Fruit fly (Drosophila melanogaster) whole organism, embryonic: ENCODE results near the gene ENGase.

Source experiments
- ATbp ChIP-seq: fragments of 200-800 bp; sonication (Bioruptor generic); optimal IDR thresholded peaks from 2 replicates; lab custom pipeline; 2017; ENCODE audit warnings: missing biosample characterization, mild to moderate bottlenecking, missing genetic modification characterization, missing genetic modification reagents
- Asciz ChIP-seq: fragments of 200-800 bp; sonication (Bioruptor generic); optimal IDR thresholded peaks from 2 replicates; lab custom pipeline; 2017; ENCODE audit warnings: missing biosample characterization, mild to moderate bottlenecking, missing genetic modification characterization, missing genetic modification reagents
- CG10267 ChIP-seq: fragments of 200-800 bp; sonication (Bioruptor generic); optimal IDR thresholded peaks from 2 replicates; lab custom pipeline; 2018; ENCODE audit warnings: missing biosample characterization, mild to moderate bottlenecking, missing genetic modification characterization, moderate library complexity
- CG11093 ChIP-seq: fragments of 200-800 bp; sonication (Bioruptor generic); IDR thresholded peaks from 3 replicates; pipeline ENCODE4 v1.3.6; 2022; ENCODE audit warnings: missing biosample characterization, missing genetic modification characterization
- CG12744 ChIP-seq: fragments of 200-800 bp; sonication (Bioruptor generic); optimal IDR thresholded peaks from 2 replicates; lab custom pipeline; 2016; ENCODE audit warnings: missing biosample characterization, missing genetic modification characterization
- CG13123 ChIP-seq: fragments of 200-800 bp; sonication (Bioruptor generic); optimal IDR thresholded peaks from 2 replicates; lab custom pipeline; 2016; ENCODE audit warnings: missing biosample characterization, missing genetic modification characterization
- CG14441 ChIP-seq: fragments of 200-800 bp; sonication (Bioruptor generic); IDR thresholded peaks from 2 replicates; pipeline ENCODE4 v1.3.6; 2022; ENCODE audit warnings: missing biosample characterization, missing genetic modification characterization
- CG14667 ChIP-seq: fragments of 200-800 bp; sonication (Bioruptor generic); IDR thresholded peaks from 2 replicates; pipeline ENCODE4 v1.3.6; 2022; ENCODE audit warnings: missing biosample characterization, missing genetic modification characterization
- CG16813 ChIP-seq: fragments of 200-800 bp; sonication (Bioruptor generic); IDR thresholded peaks from 3 replicates; pipeline ENCODE4 v1.3.6; 2022; ENCODE audit warnings: missing biosample characterization, missing genetic modification characterization; ENCODE audit not compliant: partially characterized antibody
- CG17361 ChIP-seq: fragments of 200-800 bp; sonication (Bioruptor generic); IDR thresholded peaks from 3 replicates; pipeline ENCODE4 v1.3.6; 2022; ENCODE audit warnings: missing biosample characterization, missing genetic modification characterization
- CG17568 ChIP-seq: fragments of 200-800 bp; sonication (Bioruptor generic); optimal IDR thresholded peaks from 2 replicates; lab custom pipeline; 2018; ENCODE audit warnings: missing biosample characterization, mild to moderate bottlenecking, missing genetic modification characterization, moderate library complexity
- CG2199 ChIP-seq: fragments of 200-800 bp; sonication (Bioruptor generic); IDR thresholded peaks from 3 replicates; pipeline ENCODE4 v1.3.6; 2022; ENCODE audit warnings: missing biosample characterization, missing genetic modification characterization
- CG2889 ChIP-seq: fragments of 200-800 bp; sonication (Bioruptor generic); IDR thresholded peaks from 3 replicates; pipeline ENCODE4 v1.3.6; 2022; ENCODE audit warnings: missing biosample characterization, missing genetic modification characterization
- CG3838 ChIP-seq: fragments of 200-800 bp; sonication (Bioruptor generic); optimal IDR thresholded peaks from 3 replicates; lab custom pipeline; 2016; ENCODE audit warnings: missing biosample characterization, missing genetic modification characterization
- CG4617 ChIP-seq: fragments of 200-800 bp; sonication (Bioruptor generic); optimal IDR thresholded peaks from 3 replicates; lab custom pipeline; 2016; ENCODE audit warnings: missing biosample characterization, missing genetic modification characterization, borderline replicate concordance
- CG4820 ChIP-seq: fragments of 200-800 bp; sonication (Bioruptor generic); optimal IDR thresholded peaks from 3 replicates; lab custom pipeline; 2016; ENCODE audit warnings: missing biosample characterization, missing genetic modification characterization
- CG7372 ChIP-seq: fragments of 200-800 bp; sonication (Bioruptor generic); IDR thresholded peaks from 2 replicates; pipeline ENCODE4 v1.3.6; 2022; ENCODE audit warnings: missing biosample characterization, missing genetic modification characterization
- CG7963 ChIP-seq: fragments of 200-800 bp; sonication (Bioruptor generic); IDR thresholded peaks from 3 replicates; pipeline ENCODE4 v1.3.6; 2022; ENCODE audit warnings: missing biosample characterization, missing genetic modification characterization; ENCODE audit not compliant: partially characterized antibody
- CG9876 ChIP-seq: fragments of 200-800 bp; sonication (Bioruptor generic); optimal IDR thresholded peaks from 2 replicates; lab custom pipeline; 2016; ENCODE audit warnings: missing biosample characterization, missing genetic modification characterization
- CoRest ChIP-seq: fragments of 200-800 bp; sonication (Bioruptor generic); optimal IDR thresholded peaks from 3 replicates; lab custom pipeline; 2018; ENCODE audit warnings: missing biosample characterization, mild to moderate bottlenecking, missing genetic modification characterization, moderate library complexity
- Fer3 ChIP-seq: fragments of 200-800 bp; sonication (Bioruptor generic); optimal IDR thresholded peaks from 2 replicates; lab custom pipeline; 2018; ENCODE audit warnings: missing biosample characterization, mild to moderate bottlenecking, missing genetic modification characterization, moderate library complexity
- Hey ChIP-seq: fragments of 200-800 bp; sonication (Bioruptor generic); optimal IDR thresholded peaks from 3 replicates; lab custom pipeline; 2018; ENCODE audit warnings: missing biosample characterization, mild to moderate bottlenecking, missing genetic modification characterization
- HmgZ ChIP-seq: fragments of 200-800 bp; sonication (Bioruptor generic); optimal IDR thresholded peaks from 2 replicates; lab custom pipeline; 2018; ENCODE audit warnings: missing biosample characterization, mild to moderate bottlenecking, missing genetic modification characterization
- Hr39 ChIP-seq: fragments of >200 bp; optimal IDR thresholded peaks from 2 replicates; lab custom pipeline; 2017
- Lhr ChIP-seq: fragments of 200-800 bp; sonication (Bioruptor generic); optimal IDR thresholded peaks from 3 replicates; lab custom pipeline; 2017; ENCODE audit warnings: mild to moderate bottlenecking, missing biosample characterization, missing genetic modification reagents, missing genetic modification characterization
- MESR4 ChIP-seq: fragments of 200-800 bp; sonication (Bioruptor generic); optimal IDR thresholded peaks from 2 replicates; lab custom pipeline; 2018; ENCODE audit warnings: missing biosample characterization, mild to moderate bottlenecking, missing genetic modification characterization, moderate library complexity
- Med ChIP-seq: fragments of 200-800 bp; sonication (Bioruptor generic); peaks from one replicate; lab custom pipeline; 2016; ENCODE audit warnings: missing biosample characterization, missing genetic modification characterization, mild to moderate bottlenecking, inconsistent platforms, moderate library complexity
- Mrtf ChIP-seq: fragments of 200-800 bp; sonication (Bioruptor generic); IDR thresholded peaks from 3 replicates; pipeline ENCODE4 v1.3.6; 2022; ENCODE audit warnings: missing biosample characterization, missing genetic modification characterization
- NC2β ChIP-seq: fragments of 200-800 bp; sonication (Bioruptor generic); optimal IDR thresholded peaks from 2 replicates; lab custom pipeline; 2016; ENCODE audit warnings: missing biosample characterization, missing genetic modification characterization
- Nf-YB ChIP-seq: fragments of 200-800 bp; sonication (Bioruptor generic); optimal IDR thresholded peaks from 3 replicates; lab custom pipeline; 2019; ENCODE audit warnings: missing biosample characterization, mild to moderate bottlenecking, missing genetic modification characterization, moderate library complexity
- Nf-YC ChIP-seq: fragments of 200-800 bp; optimal IDR thresholded peaks from 3 replicates; lab custom pipeline; 2019; ENCODE audit warnings: missing biosample characterization, mild to moderate bottlenecking, missing genetic modification characterization, moderate library complexity
- Oaz ChIP-seq: fragments of 200-800 bp; sonication (Bioruptor generic); IDR thresholded peaks from 2 replicates; pipeline ENCODE4 v1.3.6; 2022; ENCODE audit warnings: missing biosample characterization, missing genetic modification characterization
- Opbp ChIP-seq: fragments of 200-800 bp; sonication (Bioruptor generic); IDR thresholded peaks from 3 replicates; pipeline ENCODE4 v1.3.6; 2022; ENCODE audit warnings: missing biosample characterization, missing genetic modification characterization; ENCODE audit not compliant: partially characterized antibody
- Poxn ChIP-seq: fragments of 200-800 bp; sonication (Bioruptor generic); IDR thresholded peaks from 2 replicates; pipeline ENCODE4 v1.3.6; 2022; ENCODE audit warnings: missing biosample characterization, missing genetic modification characterization
- YL-1 ChIP-seq: fragments of 200-800 bp; sonication (Bioruptor generic); optimal IDR thresholded peaks from 3 replicates; lab custom pipeline; 2017; ENCODE audit warnings: missing biosample characterization, mild to moderate bottlenecking, missing genetic modification characterization
- cad ChIP-seq: fragments of >200 bp; optimal IDR thresholded peaks from 2 replicates; lab custom pipeline; 2017; ENCODE audit warnings: missing biosample characterization, missing genetic modification characterization
- hb ChIP-seq: fragments of 200-800 bp; sonication (Bioruptor generic); IDR thresholded peaks from 3 replicates; pipeline ENCODE4 v1.3.6; 2022; ENCODE audit warnings: missing biosample characterization, missing genetic modification characterization; ENCODE audit not compliant: partially characterized antibody
- ind ChIP-seq: fragments of 200-800 bp; sonication (Bioruptor generic); optimal IDR thresholded peaks from 3 replicates; lab custom pipeline; 2016; ENCODE audit warnings: missing biosample characterization, missing genetic modification characterization
- jigr1 ChIP-seq: fragments of 200-800 bp; sonication (Bioruptor generic); IDR thresholded peaks from 3 replicates; pipeline ENCODE4 v1.3.6; 2022; ENCODE audit warnings: missing biosample characterization, missing genetic modification characterization
- jing ChIP-seq: fragments of 200-800 bp; sonication (Bioruptor generic); optimal IDR thresholded peaks from 2 replicates; lab custom pipeline; 2018; ENCODE audit warnings: missing biosample characterization, mild to moderate bottlenecking, missing genetic modification characterization
- nau ChIP-seq: fragments of 200-800 bp; sonication (Bioruptor generic); optimal IDR thresholded peaks from 3 replicates; lab custom pipeline; 2017; ENCODE audit warnings: missing biosample characterization, mild to moderate bottlenecking, missing genetic modification characterization, missing genetic modification reagents
- org-1 ChIP-seq: fragments of 200-800 bp; sonication (Bioruptor generic); optimal IDR thresholded peaks from 2 replicates; lab custom pipeline; 2017; ENCODE audit warnings: missing biosample characterization, missing genetic modification characterization
- scrt ChIP-seq: fragments of 200-800 bp; sonication (Bioruptor generic); optimal IDR thresholded peaks from 2 replicates; lab custom pipeline; 2018; ENCODE audit warnings: missing biosample characterization, mild to moderate bottlenecking, missing genetic modification characterization, moderate library complexity
- shn ChIP-seq: fragments of 200-800 bp; sonication (Bioruptor generic); optimal IDR thresholded peaks from 3 replicates; lab custom pipeline; 2016; ENCODE audit warnings: missing biosample characterization, missing genetic modification characterization
- tap ChIP-seq: fragments of 200-800 bp; optimal IDR thresholded peaks from 3 replicates; lab custom pipeline; 2019; ENCODE audit warnings: missing biosample characterization, mild to moderate bottlenecking, missing genetic modification characterization, moderate library complexity
- tll ChIP-seq, 2 experiments: fragments of 200-800 bp in 1 of 2; fragments of >200 bp in 1 of 2; sonication (Bioruptor generic) in 1 of 2; optimal IDR thresholded peaks; 2 replicates each; lab custom pipeline; 2017 to 2019; ENCODE audit warnings: missing biosample characterization in 2 of 2, missing genetic modification characterization in 2 of 2, mild to moderate bottlenecking in 1 of 2, moderate library complexity in 1 of 2
- vvl ChIP-seq: fragments of 200-800 bp; sonication (Bioruptor generic); IDR thresholded peaks from 2 replicates; pipeline ENCODE4 v1.3.6; 2022; ENCODE audit warnings: missing biosample characterization, missing genetic modification characterization

Gene ENGase

DNA sequence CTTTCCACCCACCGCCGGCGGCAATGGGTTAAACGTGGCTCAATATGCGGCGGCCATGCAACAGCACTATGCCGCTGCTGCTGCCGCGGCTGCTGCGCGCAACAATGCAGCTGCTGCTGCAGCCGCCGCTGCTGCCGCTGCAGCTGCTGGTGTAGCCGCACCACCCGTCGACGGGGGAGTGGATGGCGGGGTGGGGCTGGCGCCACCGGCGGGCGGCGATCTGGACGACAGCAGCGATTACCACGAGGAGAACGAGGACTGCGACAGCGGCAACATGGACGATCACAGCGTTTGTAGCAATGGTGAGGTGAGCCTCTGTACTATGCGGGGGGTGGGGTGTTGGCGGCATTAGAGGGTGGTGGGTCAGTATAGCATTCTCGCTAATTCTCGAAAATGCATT is 25.2 kb upstream of the ENGase start:
- TF ChIP-seq Hr39 (lab: Kevin White, UChicago) (peak; percentile 35), ATbp (GFP tag; lab: Kevin White, UChicago) (no peak), CG16813 (no peak), tap (tag; lab: Kevin White, UChicago) (no peak)

- TF ChIP-seq Poxn (GFP tag; lab: Robert Waterston, UW) (no peak), CG11093 (GFP tag; lab: Robert Waterston, UW) (no peak), CG14441 (GFP tag; lab: Robert Waterston, UW) (no peak), Nf-YC (tag; lab: Kevin White, UChicago) (peak; percentile 90), CG2199 (GFP tag; lab: Robert Waterston, UW) (no peak), CG12744 (GFP tag; lab: Kevin White, UChicago) (no peak), CG9876 (GFP tag; lab: Kevin White, UChicago) (no peak), Nf-YB (peak; percentile 91), org-1 (GFP tag; lab: Kevin White, UChicago) (no peak), hb (GFP tag; lab: Robert Waterston, UW) (no peak), CG17568 (GFP tag; lab: Kevin White, UChicago) (no peak)
- TF ChIP-seq, all 482 proteins: peak for 2
Observed at dm6 chrX:17404883-17405282, 18.5 kb upstream of the ENGase start.

DNA sequence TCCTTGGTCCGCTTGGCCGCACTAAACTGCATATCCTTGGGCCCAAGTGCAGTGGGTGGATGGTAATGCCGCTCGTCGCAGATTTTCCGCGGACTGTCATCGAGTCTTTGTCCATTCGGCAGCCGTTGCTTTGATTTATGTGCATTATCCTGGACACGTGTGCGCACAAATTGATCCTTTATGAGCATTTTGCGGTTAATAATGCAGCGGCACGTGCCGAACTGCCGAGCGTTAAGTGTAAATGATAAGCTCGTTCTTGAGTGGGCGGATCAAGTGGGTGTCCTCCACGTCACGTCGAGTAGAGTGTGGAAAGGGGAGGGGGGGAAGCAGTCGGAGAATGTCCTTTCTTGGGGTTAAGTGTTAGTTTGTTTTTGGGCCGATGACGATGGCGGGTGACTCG is 15.7 kb upstream of the ENGase start:
- no peak for TF ChIP-seq nau (GFP tag; lab: Kevin White, UChicago)
- no peak for TF ChIP-seq Opbp (GFP tag; lab: Robert Waterston, UW)
- peak; percentile 94 for TF ChIP-seq Hey (tag; lab: Kevin White, UChicago)
- TF ChIP-seq Med (GFP tag; lab: Kevin White, UChicago): no peak
- no peak for TF ChIP-seq CG7963 (GFP tag; lab: Robert Waterston, UW)

dm6 chrX:17421987-17422386 is 1.4 kb upstream of the ENGase start, which contains the start of gene CG8611:
CG8611 (minus strand) TSS chrX:17422145.
- TF ChIP-seq CoRest: peak; percentile 9
- TF ChIP-seq CG4820 (GFP tag; lab: Kevin White, UChicago): no peak
- TF ChIP-seq Asciz (GFP tag; lab: Kevin White, UChicago): no peak
- TF ChIP-seq Fer3 (tag; lab: Kevin White, UChicago): no peak
- TF ChIP-seq CG2889: no peak
- TF ChIP-seq CG14667: no peak
- no peak for TF ChIP-seq ind (GFP tag; lab: Kevin White, UChicago)
- TF ChIP-seq CG7372 (GFP tag; lab: Robert Waterston, UW): no peak
- no peak for TF ChIP-seq jigr1 (GFP tag; lab: Robert Waterston, UW)
- TF ChIP-seq Mrtf: no peak
- no peak for TF ChIP-seq NC2β (GFP tag; lab: Kevin White, UChicago)
- peak; percentile 5 for TF ChIP-seq HmgZ (tag; lab: Kevin White, UChicago)
- no peak for TF ChIP-seq Oaz
- TF ChIP-seq CG13123: no peak
- no peak for TF ChIP-seq scrt (GFP tag; lab: Kevin White, UChicago)
- TF ChIP-seq cad (GFP tag; lab: Kevin White, UChicago): no peak
- TF ChIP-seq CG3838 (GFP tag; lab: Kevin White, UChicago): no peak
- no peak for TF ChIP-seq tll (GFP tag; optimal IDR thresholded peaks at IDR 0.05; lab: Kevin White, UChicago)
- TF ChIP-seq vvl (GFP tag; lab: Robert Waterston, UW): peak; percentile 48
- no peak for TF ChIP-seq shn
- TF ChIP-seq jing (GFP tag; lab: Kevin White, UChicago): no peak
- TF ChIP-seq YL-1 (GFP tag; lab: Kevin White, UChicago): peak; percentile 36
- peak; percentile 57 for TF ChIP-seq CG10267
- peak; percentile 31 for TF ChIP-seq MESR4 (GFP tag; lab: Kevin White, UChicago)
- TF ChIP-seq Lhr (GFP tag; lab: Kevin White, UChicago): peak; percentile 87
- peak; percentile 19 for TF ChIP-seq CG4617 (GFP tag; lab: Kevin White, UChicago)
- no peak for TF ChIP-seq CG17361 (GFP tag; lab: Robert Waterston, UW)
